Worm (Caenorhabditis elegans): ENCODE results near the gene chil-24.

Gene chil-24

DNA sequence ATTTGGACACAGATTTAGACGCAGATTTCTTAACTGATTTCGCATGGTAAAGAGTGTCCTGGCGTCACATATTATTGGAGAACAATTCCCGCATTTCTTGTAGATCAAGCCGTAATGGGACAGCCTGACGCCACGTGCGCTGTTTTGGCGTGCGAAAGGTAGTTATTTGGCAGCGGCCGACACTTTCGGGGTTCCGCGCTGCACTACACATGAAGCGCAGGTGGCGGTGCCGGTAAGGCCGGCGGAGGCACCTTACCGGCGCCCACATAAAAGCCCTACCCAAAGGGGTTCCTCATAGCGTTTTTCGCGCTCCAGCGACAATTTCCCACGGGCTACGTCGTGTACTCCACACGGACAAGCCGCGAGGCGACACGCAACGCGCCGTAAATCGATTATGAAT is 18.9 kb upstream of the chil-24 start:
- no peak for TF ChIP-seq lsy-2 (tag; optimal IDR thresholded peaks at IDR 0.05)
- TF ChIP-seq ceh-83 (GFP tag; optimal IDR thresholded peaks at IDR 0.05): no peak
- TF ChIP-seq mls-2 (tag; optimal IDR thresholded peaks at IDR 0.05): no peak
- TF ChIP-seq unc-120 (tag; optimal IDR thresholded peaks at IDR 0.05; ENCODE audit: poor library complexity, severe bottlenecking): no peak
- TF ChIP-seq bed-3 (GFP tag; optimal IDR thresholded peaks at IDR 0.05): no peak
- TF ChIP-seq hlh-1 (tag; optimal IDR thresholded peaks at IDR 0.05): no peak
- no peak for TF ChIP-seq unc-62 (GFP tag; optimal IDR thresholded peaks at IDR 0.05)
- TF ChIP-seq drap-1 (GFP tag; optimal IDR thresholded peaks at IDR 0.05): no peak
- no peak for TF ChIP-seq ztf-11 (tag; optimal IDR thresholded peaks at IDR 0.05)
- TF ChIP-seq nhr-76 (tag; optimal IDR thresholded peaks at IDR 0.05): no peak
- TF ChIP-seq lin-32 (GFP tag; optimal IDR thresholded peaks at IDR 0.05): no peak

DNA sequence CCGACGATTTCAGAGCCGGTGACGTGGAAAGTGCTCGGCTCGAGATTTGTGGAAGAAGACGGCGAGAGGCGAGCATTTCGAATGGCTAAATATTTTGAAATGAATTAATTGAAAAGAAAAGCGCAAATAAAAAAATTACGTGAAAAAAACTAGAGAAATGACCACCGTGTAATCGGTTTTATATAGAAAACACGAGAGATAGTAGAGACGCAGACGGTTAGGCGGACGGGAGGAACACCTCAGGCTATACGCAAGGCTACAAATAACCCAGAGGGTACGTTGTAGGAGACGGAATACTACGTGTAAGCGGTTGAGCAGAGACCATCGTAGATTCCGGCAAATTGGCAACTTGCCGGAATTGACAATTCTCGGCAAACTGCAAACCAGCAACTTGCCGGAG is 17.8 kb upstream of the chil-24 start, which contains the start of gene Y25C1A.13:
Gene Y25C1A.13, minus strand, starts transcription at position 101 of the 400 bp plus-strand sequence.
- no peak for TF ChIP-seq ceh-43 (GFP tag; optimal IDR thresholded peaks at IDR 0.05)
- TF ChIP-seq mep-1 (tag; optimal IDR thresholded peaks at IDR 0.05): no peak
- no peak for TF ChIP-seq ceh-83 (GFP tag; optimal IDR thresholded peaks at IDR 0.05)
- TF ChIP-seq elt-3 (tag; optimal IDR thresholded peaks at IDR 0.05): no peak
- no peak for TF ChIP-seq blmp-1 (tag; optimal IDR thresholded peaks at IDR 0.05)
- TF ChIP-seq elt-1 (tag; optimal IDR thresholded peaks at IDR 0.05; ENCODE audit: borderline replicate concordance, insufficient read depth): no peak
- TF ChIP-seq drap-1 (GFP tag; optimal IDR thresholded peaks at IDR 0.05): no peak
- no peak for TF ChIP-seq lsy-2 (tag; optimal IDR thresholded peaks at IDR 0.05)

DNA sequence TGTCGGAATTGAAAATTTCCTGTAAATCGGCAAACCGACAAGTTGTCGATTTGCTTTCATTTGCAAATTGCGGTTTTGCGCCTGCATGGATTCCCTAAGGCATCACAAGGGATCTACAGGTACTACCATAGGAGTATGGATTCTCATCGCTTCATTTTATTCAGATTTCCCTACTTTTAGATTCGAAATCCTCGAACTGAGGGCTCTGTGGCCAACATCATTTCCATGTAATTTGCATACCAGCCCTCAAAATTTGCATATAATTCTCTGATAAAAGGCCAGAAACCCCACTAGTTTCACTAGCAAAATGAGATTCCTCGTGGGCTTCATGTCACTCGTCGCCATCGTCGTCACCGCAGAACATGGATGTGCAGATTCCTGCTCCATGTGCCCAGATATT is 16.6 kb upstream of the chil-24 start, which contains the start of gene Y25C1A.2:
Gene Y25C1A.2, plus strand, starts transcription at position 301 of the 400 bp plus-strand sequence.
- no peak for TF ChIP-seq lin-32 (GFP tag; optimal IDR thresholded peaks at IDR 0.05)
- TF ChIP-seq ceh-39 (tag; optimal IDR thresholded peaks at IDR 0.05): no peak
- no peak for TF ChIP-seq nhr-237 (tag; optimal IDR thresholded peaks at IDR 0.05)
- no peak for TF ChIP-seq ceh-83 (GFP tag; optimal IDR thresholded peaks at IDR 0.05)
- no peak for TF ChIP-seq M03D4.4 (tag; optimal IDR thresholded peaks at IDR 0.05)
- TF ChIP-seq lin-13 (tag; optimal IDR thresholded peaks at IDR 0.05): no peak
- TF ChIP-seq mep-1 (tag; optimal IDR thresholded peaks at IDR 0.05): no peak
- TF ChIP-seq pha-4 (tag; optimal IDR thresholded peaks at IDR 0.05): no peak

DNA sequence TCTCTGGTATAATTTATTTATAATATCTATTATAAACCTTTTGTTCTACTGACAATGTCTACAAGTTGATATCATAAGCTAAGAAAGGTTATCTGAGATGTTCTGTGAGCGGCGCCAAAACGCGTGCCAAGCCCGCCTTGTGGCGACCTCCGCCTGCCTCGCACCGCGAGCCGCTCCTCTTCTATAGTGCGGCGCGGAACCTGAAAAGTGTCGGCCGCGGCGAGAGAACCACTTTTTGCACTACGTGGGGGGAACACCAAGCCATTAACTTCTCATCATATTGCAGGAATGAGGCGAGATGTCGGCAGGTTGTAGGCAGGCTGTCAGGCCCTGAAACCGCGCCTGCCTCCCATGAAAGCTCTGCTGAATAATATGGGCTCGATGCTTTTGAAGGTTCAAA is 15.7 kb upstream of the chil-24 start:
- TF ChIP-seq elt-1 (tag; optimal IDR thresholded peaks at IDR 0.05; ENCODE audit: borderline replicate concordance, insufficient read depth) (no peak), nhr-28 (tag; optimal IDR thresholded peaks at IDR 0.05) (no peak), hlh-1 (tag; optimal IDR thresholded peaks at IDR 0.05) (no peak), elt-3 (tag; optimal IDR thresholded peaks at IDR 0.05) (no peak), lsy-2 (tag; optimal IDR thresholded peaks at IDR 0.05) (no peak), sem-2 (GFP tag; optimal IDR thresholded peaks at IDR 0.05) (no peak), pha-4 (tag; optimal IDR thresholded peaks at IDR 0.05) (no peak), ham-2 (GFP tag; optimal IDR thresholded peaks at IDR 0.05) (no peak), mep-1 (tag; optimal IDR thresholded peaks at IDR 0.05) (no peak), unc-62 (GFP tag; optimal IDR thresholded peaks at IDR 0.05) (no peak), ces-1 (GFP tag; optimal IDR thresholded peaks at IDR 0.05) (no peak), nhr-76 (tag; optimal IDR thresholded peaks at IDR 0.05) (no peak), tbx-8 (GFP tag; optimal IDR thresholded peaks at IDR 0.05) (no peak), flh-1 (GFP tag; optimal IDR thresholded peaks at IDR 0.05) (no peak), sptf-1 (tag; optimal IDR thresholded peaks at IDR 0.05) (no peak), cnd-1 (tag; optimal IDR thresholded peaks at IDR 0.05) (no peak), lin-32 (GFP tag; optimal IDR thresholded peaks at IDR 0.05) (no peak), ceh-39 (tag; optimal IDR thresholded peaks at IDR 0.05) (no peak), ztf-11 (tag; optimal IDR thresholded peaks at IDR 0.05) (no peak)

DNA sequence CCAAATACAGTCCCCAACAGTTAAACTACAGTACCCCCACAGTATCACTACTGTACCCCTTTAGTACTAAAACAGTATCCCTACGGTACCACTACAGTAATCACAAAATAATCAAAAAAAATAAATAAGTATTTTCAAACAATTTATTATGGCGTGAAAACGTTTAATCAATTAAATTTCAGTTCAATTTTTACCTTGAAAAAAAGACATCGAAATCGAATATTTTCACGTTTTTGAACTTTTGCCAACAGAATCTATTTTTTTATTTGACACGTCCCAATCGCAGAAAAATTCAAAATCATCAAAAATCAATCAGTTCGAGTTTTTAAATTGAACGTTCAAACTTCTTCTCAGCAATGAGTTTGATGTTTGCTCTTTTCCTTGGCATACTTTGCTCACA is 15.0 kb upstream of the chil-24 start, which contains the start of gene clec-123:
Gene clec-123, plus strand, starts transcription at position 301 of the 400 bp plus-strand sequence.
- no peak for TF ChIP-seq lin-32 (GFP tag; optimal IDR thresholded peaks at IDR 0.05)
- TF ChIP-seq ztf-11 (tag; optimal IDR thresholded peaks at IDR 0.05): no peak
- TF ChIP-seq pha-4 (tag; optimal IDR thresholded peaks at IDR 0.05): no peak
- no peak for TF ChIP-seq mab-5 (tag; optimal IDR thresholded peaks at IDR 0.05)
- TF ChIP-seq elt-3 (tag; optimal IDR thresholded peaks at IDR 0.05): no peak
- no peak for TF ChIP-seq bed-3 (GFP tag; optimal IDR thresholded peaks at IDR 0.05)
- no peak for TF ChIP-seq mep-1 (tag; optimal IDR thresholded peaks at IDR 0.05)
- TF ChIP-seq zip-8 (tag; optimal IDR thresholded peaks at IDR 0.05): no peak
- no peak for TF ChIP-seq unc-62 (GFP tag; optimal IDR thresholded peaks at IDR 0.05)
- no peak for TF ChIP-seq flh-1 (GFP tag; optimal IDR thresholded peaks at IDR 0.05)
- no peak for TF ChIP-seq sptf-1 (tag; optimal IDR thresholded peaks at IDR 0.05)
- TF ChIP-seq nhr-237 (tag; optimal IDR thresholded peaks at IDR 0.05): no peak
- no peak for TF ChIP-seq unc-39 (tag; optimal IDR thresholded peaks at IDR 0.05)
- TF ChIP-seq ces-1 (GFP tag; optimal IDR thresholded peaks at IDR 0.05): no peak
